Worm (Caenorhabditis elegans) whole organism, L2 larva: ENCODE measurements around the gene W09D6.5.

ENCODE experiments used
- ZK546.5 ChIP-seq: sonication (generic microtip); optimal IDR thresholded peaks from 2 replicates; lab custom pipeline; 2017; ENCODE audit warnings: missing biosample characterization, missing genetic modification characterization
- blmp-1 ChIP-seq: sonication (generic microtip); optimal IDR thresholded peaks from 2 replicates; lab custom pipeline; 2017; ENCODE audit warnings: missing genetic modification characterization, mild to moderate bottlenecking, missing compliant biosample characterization, antibody characterized with exemption, moderate library complexity; ENCODE audit not compliant: insufficient read depth
- fos-1 ChIP-seq: fragments of 150-350 bp; optimal IDR thresholded peaks from 2 replicates; lab custom pipeline; 2014; ENCODE audit warnings: missing biosample characterization, missing genetic modification characterization
- lin-11 ChIP-seq: fragments of 150-350 bp; sonication (generic microtip); optimal IDR thresholded peaks from 2 replicates; lab custom pipeline; 2014; ENCODE audit warnings: missing biosample characterization, missing genetic modification characterization, inconsistent platforms, mixed read lengths
- mab-5 ChIP-seq: fragments of 150-350 bp; optimal IDR thresholded peaks from 2 replicates; lab custom pipeline; 2014; ENCODE audit warnings: missing biosample characterization, missing genetic modification characterization
- nhr-23 ChIP-seq: fragments of 150-350 bp; optimal IDR thresholded peaks from 2 replicates; lab custom pipeline; 2014; ENCODE audit warnings: missing biosample characterization, missing genetic modification reagents, missing genetic modification characterization
- nhr-237 ChIP-seq: fragments of 150-350 bp; optimal IDR thresholded peaks from 2 replicates; lab custom pipeline; 2014; ENCODE audit warnings: missing biosample characterization, missing genetic modification characterization
- nhr-25 ChIP-seq: fragments of 150-350 bp; sonication (generic microtip); optimal IDR thresholded peaks from 3 replicates; lab custom pipeline; 2014; ENCODE audit warnings: missing biosample characterization, missing genetic modification characterization
- nhr-77 ChIP-seq: fragments of 150-350 bp; optimal IDR thresholded peaks from 2 replicates; lab custom pipeline; 2014; ENCODE audit warnings: missing biosample characterization, missing genetic modification characterization
- skn-1 ChIP-seq: sonication (generic microtip); optimal IDR thresholded peaks from 2 replicates; lab custom pipeline; 2017; ENCODE audit warnings: missing biosample characterization, missing genetic modification characterization
- unc-55 ChIP-seq: fragments of 150-350 bp; sonication (generic microtip); optimal IDR thresholded peaks from 3 replicates; lab custom pipeline; 2014; ENCODE audit warnings: missing biosample characterization, missing genetic modification reagents, missing genetic modification characterization
- unc-62 ChIP-seq: fragments of 150-350 bp; optimal IDR thresholded peaks from 2 replicates; lab custom pipeline; 2014; ENCODE audit warnings: missing biosample characterization, missing genetic modification reagents, missing genetic modification characterization
- ztf-11 ChIP-seq: sonication (generic microtip); optimal IDR thresholded peaks from 2 replicates; lab custom pipeline; 2017; ENCODE audit warnings: missing biosample characterization, missing genetic modification characterization

DNA sequence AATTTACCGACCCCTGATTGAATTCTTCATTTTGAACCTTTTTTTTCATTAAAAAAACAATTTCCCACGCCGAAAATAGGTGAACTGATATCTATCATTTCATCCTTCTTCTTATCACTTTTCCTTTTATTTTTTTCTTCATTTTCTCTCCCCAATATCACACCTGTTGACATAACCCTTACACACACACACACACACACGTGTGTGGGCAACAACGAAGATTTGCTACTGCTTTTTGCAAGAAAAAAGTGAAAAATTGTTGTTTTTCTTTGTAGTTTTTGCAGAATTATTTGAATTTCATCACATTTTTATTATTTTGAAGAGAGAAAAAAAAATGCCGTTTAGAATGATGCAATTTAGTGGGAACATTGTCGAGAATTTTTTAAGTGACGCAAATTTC is 47.7 kb upstream of the W09D6.5 start:
- TF ChIP-seq ztf-11 (tag; lab: Kevin White, UChicago) = no peak
- TF ChIP-seq ZK546.5 = no peak
- TF ChIP-seq lin-11 = no peak
- no peak for TF ChIP-seq unc-55
- TF ChIP-seq skn-1 (tag; lab: Kevin White, UChicago) = no peak
- TF ChIP-seq nhr-25 (tag; lab: Kevin White, UChicago) = no peak
- peak; percentile 2 for TF ChIP-seq blmp-1 (tag; lab: Kevin White, UChicago)
- no peak for TF ChIP-seq mab-5 (tag; lab: Kevin White, UChicago)
- TF ChIP-seq unc-62 (GFP tag; lab: Kevin White, UChicago) = no peak
- TF ChIP-seq nhr-77 = no peak
- no peak for TF ChIP-seq nhr-23
- peak; percentile 28 for TF ChIP-seq fos-1 (tag; lab: Kevin White, UChicago)
- no peak for TF ChIP-seq nhr-237 (tag; lab: Kevin White, UChicago)
